Worm (Caenorhabditis elegans): Measurements from ENCODE around the gene unc-58.

DNA sequence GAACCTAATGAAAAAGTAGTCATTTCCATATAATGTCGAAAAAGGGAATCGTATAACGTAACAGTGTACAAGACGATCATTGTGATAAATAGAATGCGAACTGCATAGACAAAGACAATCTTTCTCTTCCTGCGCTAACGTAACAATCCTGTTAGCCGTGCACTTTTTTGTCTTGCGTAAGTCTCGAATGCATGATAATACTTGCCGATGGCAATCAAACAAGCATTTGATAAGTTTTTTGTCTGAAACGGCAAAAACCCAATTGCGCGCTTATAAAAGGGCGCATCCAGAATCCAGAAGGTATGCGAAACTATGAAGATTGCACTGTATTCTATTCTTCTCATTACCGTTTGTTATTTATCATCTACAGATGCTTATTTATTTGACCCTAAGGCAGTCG, 58.0 kb downstream of the unc-58 start, which contains the start of gene dao-4:
- no peak for TF ChIP-seq ceh-82 (tag; optimal IDR thresholded peaks at IDR 0.05)
- no peak for TF ChIP-seq mep-1 (tag; optimal IDR thresholded peaks at IDR 0.05)
- TF ChIP-seq ztf-4 (tag; optimal IDR thresholded peaks at IDR 0.05) = no peak
- TF ChIP-seq elt-2 (tag; optimal IDR thresholded peaks at IDR 0.05) = no peak
- TF ChIP-seq fos-1 (tag; optimal IDR thresholded peaks at IDR 0.05) = no peak
- TF ChIP-seq ama-1 (optimal IDR thresholded peaks at IDR 0.05) = no peak
- TF ChIP-seq ces-1 (GFP tag; optimal IDR thresholded peaks at IDR 0.05) = no peak
- TF ChIP-seq aly-2 (tag; optimal IDR thresholded peaks at IDR 0.05) = no peak
- TF ChIP-seq lin-39 (tag; optimal IDR thresholded peaks at IDR 0.05) = no peak
- no peak for TF ChIP-seq C34B4.2 (tag; optimal IDR thresholded peaks at IDR 0.05)
- no peak for TF ChIP-seq nhr-90 (tag; optimal IDR thresholded peaks at IDR 0.05; ENCODE audit: poor library complexity)
- no peak for TF ChIP-seq sptf-1 (tag; optimal IDR thresholded peaks at IDR 0.05)
- no peak for TF ChIP-seq lin-14 (GFP tag; optimal IDR thresholded peaks at IDR 0.05)
- no peak for TF ChIP-seq lsy-2 (tag; optimal IDR thresholded peaks at IDR 0.05)

All from whole organism, L1 larva.